Fruit fly (Drosophila melanogaster) whole organism, embryonic: ENCODE measurements around the gene iav.

Experiments
- Asciz ChIP-seq: fragments of 200-800 bp; sonication (Bioruptor generic); optimal IDR thresholded peaks from 2 replicates; lab custom pipeline; 2017; ENCODE audit warnings: missing biosample characterization, mild to moderate bottlenecking, missing genetic modification characterization, missing genetic modification reagents
- Atf-2 ChIP-seq: fragments of 200-800 bp; sonication (Bioruptor generic); optimal IDR thresholded peaks from 2 replicates; lab custom pipeline; 2016; ENCODE audit warnings: missing biosample characterization, missing genetic modification characterization
- Blimp-1 ChIP-seq: fragments of 200-800 bp; sonication (Bioruptor generic); optimal IDR thresholded peaks from 3 replicates; lab custom pipeline; 2018; ENCODE audit warnings: missing biosample characterization, missing genetic modification characterization, mild to moderate bottlenecking, moderate library complexity, missing genetic modification reagents
- CG10147 ChIP-seq: fragments of 200-800 bp; sonication (Bioruptor generic); optimal IDR thresholded peaks from 2 replicates; lab custom pipeline; 2019; ENCODE audit warnings: missing biosample characterization, mild to moderate bottlenecking, missing genetic modification characterization, moderate library complexity
- CG18599 ChIP-seq: fragments of 200-800 bp; sonication (Bioruptor generic); optimal IDR thresholded peaks from 3 replicates; lab custom pipeline; 2017; ENCODE audit warnings: missing biosample characterization, missing genetic modification characterization, mild to moderate bottlenecking, moderate library complexity, missing genetic modification reagents
- CG34422 ChIP-seq: fragments of 200-800 bp; sonication (Bioruptor generic); IDR thresholded peaks from 3 replicates; pipeline ENCODE4 v1.3.6; 2022; ENCODE audit warnings: missing biosample characterization, missing genetic modification characterization
- CG4820 ChIP-seq: fragments of 200-800 bp; sonication (Bioruptor generic); optimal IDR thresholded peaks from 3 replicates; lab custom pipeline; 2016; ENCODE audit warnings: missing biosample characterization, missing genetic modification characterization
- CG5245 ChIP-seq: fragments of 200-800 bp; sonication (Bioruptor generic); optimal IDR thresholded peaks from 3 replicates; lab custom pipeline; 2016; ENCODE audit warnings: missing biosample characterization, missing genetic modification characterization
- CG5953 ChIP-seq: fragments of 200-800 bp; sonication (Bioruptor generic); IDR thresholded peaks from 2 replicates; pipeline ENCODE4 v1.3.6; 2022; ENCODE audit warnings: missing biosample characterization, missing genetic modification characterization
- CG6689 ChIP-seq: fragments of 200-800 bp; sonication (Bioruptor generic); IDR thresholded peaks from 2 replicates; pipeline ENCODE4 v1.3.6; 2022; ENCODE audit warnings: missing biosample characterization, missing genetic modification characterization
- CG6765 ChIP-seq: fragments of 200-800 bp; sonication (Bioruptor generic); optimal IDR thresholded peaks from 3 replicates; lab custom pipeline; 2017; ENCODE audit warnings: missing biosample characterization, mild to moderate bottlenecking, missing genetic modification characterization
- CG8089 ChIP-seq: fragments of 200-800 bp; sonication (Bioruptor generic); optimal IDR thresholded peaks from 3 replicates; lab custom pipeline; 2016; ENCODE audit warnings: missing biosample characterization, missing genetic modification characterization
- CG8281 ChIP-seq: fragments of 200-800 bp; sonication (Bioruptor generic); optimal IDR thresholded peaks from 2 replicates; lab custom pipeline; 2018; ENCODE audit warnings: missing biosample characterization, mild to moderate bottlenecking, missing genetic modification characterization, moderate library complexity
- CG8290 ChIP-seq, 3 experiments: fragments of 200-800 bp; sonication (Bioruptor generic); optimal IDR thresholded peaks; 2 replicates each; lab custom pipeline; 2016 to 2019; ENCODE audit warnings: missing biosample characterization in 3 of 3, missing genetic modification characterization in 3 of 3, mild to moderate bottlenecking in 2 of 3, moderate library complexity in 1 of 3
- CG8924 ChIP-seq: fragments of 200-800 bp; optimal IDR thresholded peaks from 3 replicates; lab custom pipeline; 2019; ENCODE audit warnings: missing biosample characterization, mild to moderate bottlenecking, missing genetic modification characterization, moderate library complexity
- Camta ChIP-seq: fragments of 200-800 bp; sonication (Bioruptor generic); optimal IDR thresholded peaks from 2 replicates; lab custom pipeline; 2016; ENCODE audit warnings: missing biosample characterization, missing genetic modification characterization
- D19B ChIP-seq: fragments of 200-800 bp; sonication (Bioruptor generic); optimal IDR thresholded peaks from 2 replicates; lab custom pipeline; 2017; ENCODE audit warnings: missing biosample characterization, mild to moderate bottlenecking, missing genetic modification characterization
- Dad ChIP-seq: fragments of 200-800 bp; sonication (Bioruptor generic); optimal IDR thresholded peaks from 3 replicates; lab custom pipeline; 2016; ENCODE audit warnings: missing biosample characterization, missing genetic modification characterization
- Dfd ChIP-seq, 2 experiments: fragments of >200 bp; optimal IDR thresholded peaks; 2 replicates each; lab custom pipeline; 2017; ENCODE audit warnings: missing biosample characterization in 2 of 2, missing genetic modification characterization in 2 of 2
- Drgx ChIP-seq: fragments of 200-800 bp; sonication (Bioruptor generic); IDR thresholded peaks from 2 replicates; pipeline ENCODE4 v1.3.6; 2022; ENCODE audit warnings: missing biosample characterization, missing genetic modification characterization
- ERR ChIP-seq: fragments of 200-800 bp; sonication (Bioruptor generic); optimal IDR thresholded peaks from 2 replicates; lab custom pipeline; 2016; ENCODE audit warnings: missing biosample characterization, missing genetic modification characterization
- Ets97D ChIP-seq: fragments of 200-800 bp; sonication (Bioruptor generic); optimal IDR thresholded peaks from 3 replicates; lab custom pipeline; 2016; ENCODE audit warnings: missing biosample characterization, missing genetic modification characterization
- Hr78 ChIP-seq, 2 experiments: fragments of 200-800 bp in 1 of 2; fragments of >200 bp in 1 of 2; sonication (Bioruptor generic) in 1 of 2; optimal IDR thresholded peaks; 2 replicates each; lab custom pipeline; 2017 to 2019; ENCODE audit warnings: missing biosample characterization in 2 of 2, missing genetic modification characterization in 2 of 2, mild to moderate bottlenecking in 1 of 2, moderate library complexity in 1 of 2
- Lim3 ChIP-seq: fragments of 200-800 bp; sonication (Bioruptor generic); IDR thresholded peaks from 2 replicates; pipeline ENCODE4 v1.3.6; 2022; ENCODE audit warnings: missing biosample characterization, missing genetic modification characterization
- NFAT ChIP-seq: fragments of 200-800 bp; sonication (Bioruptor generic); IDR thresholded peaks from 2 replicates; pipeline ENCODE4 v1.3.6; 2022; ENCODE audit warnings: missing biosample characterization, missing genetic modification characterization
- NfI ChIP-seq: fragments of 200-800 bp; sonication (Bioruptor generic); optimal IDR thresholded peaks from 3 replicates; lab custom pipeline; 2018; ENCODE audit warnings: missing biosample characterization, mild to moderate bottlenecking, missing genetic modification characterization, moderate library complexity
- Poxn ChIP-seq: fragments of 200-800 bp; sonication (Bioruptor generic); IDR thresholded peaks from 2 replicates; pipeline ENCODE4 v1.3.6; 2022; ENCODE audit warnings: missing biosample characterization, missing genetic modification characterization
- Sin3A ChIP-seq: fragments of >200 bp; optimal IDR thresholded peaks from 2 replicates; lab custom pipeline; 2018
- Sry-β ChIP-seq: fragments of 200-800 bp; sonication (Bioruptor generic); optimal IDR thresholded peaks from 2 replicates; lab custom pipeline; 2018; ENCODE audit warnings: missing biosample characterization, mild to moderate bottlenecking, missing genetic modification characterization, moderate library complexity
- Tbp ChIP-seq: fragments of >200 bp; optimal IDR thresholded peaks from 2 replicates; lab custom pipeline; 2018; ENCODE audit warnings: missing biosample characterization, missing genetic modification characterization
- ato ChIP-seq: fragments of 200-800 bp; sonication (Bioruptor generic); IDR thresholded peaks from 2 replicates; pipeline ENCODE4 v1.3.6; 2022; ENCODE audit warnings: missing biosample characterization, missing genetic modification characterization; ENCODE audit not compliant: partially characterized antibody
- chinmo ChIP-seq: fragments of 200-800 bp; sonication (Bioruptor generic); IDR thresholded peaks from 4 replicates; pipeline ENCODE4 v1.3.6; 2022; ENCODE audit warnings: missing biosample characterization, missing genetic modification characterization; ENCODE audit not compliant: partially characterized antibody
- crp ChIP-seq, 2 experiments: fragments of 200-800 bp; sonication (Bioruptor generic); optimal IDR thresholded peaks; 2 replicates in 1 of 2; 3 replicates in 1 of 2; lab custom pipeline; 2017; ENCODE audit warnings: missing biosample characterization in 2 of 2, missing genetic modification characterization in 2 of 2, mild to moderate bottlenecking in 1 of 2, moderate library complexity in 1 of 2
- dmrt11E ChIP-seq: fragments of 200-800 bp; sonication (Bioruptor generic); optimal IDR thresholded peaks from 3 replicates; lab custom pipeline; 2018; ENCODE audit warnings: missing biosample characterization, mild to moderate bottlenecking, missing genetic modification characterization, moderate library complexity
- dmrt99B ChIP-seq: fragments of 200-800 bp; sonication (Bioruptor generic); optimal IDR thresholded peaks from 2 replicates; lab custom pipeline; 2018; ENCODE audit warnings: missing biosample characterization, mild to moderate bottlenecking, missing genetic modification characterization, moderate library complexity
- gsb-n ChIP-seq: fragments of 200-800 bp; sonication (Bioruptor generic); optimal IDR thresholded peaks from 3 replicates; lab custom pipeline; 2018; ENCODE audit warnings: missing biosample characterization, mild to moderate bottlenecking, missing genetic modification characterization
- ind ChIP-seq: fragments of 200-800 bp; sonication (Bioruptor generic); optimal IDR thresholded peaks from 3 replicates; lab custom pipeline; 2016; ENCODE audit warnings: missing biosample characterization, missing genetic modification characterization
- kah ChIP-seq: fragments of 200-800 bp; sonication (Bioruptor generic); optimal IDR thresholded peaks from 2 replicates; lab custom pipeline; 2018; ENCODE audit warnings: missing biosample characterization, mild to moderate bottlenecking, missing genetic modification characterization
- kni ChIP-seq: fragments of 200-800 bp; sonication (Bioruptor generic); optimal IDR thresholded peaks from 3 replicates; lab custom pipeline; 2017; ENCODE audit warnings: mild to moderate bottlenecking, missing biosample characterization, missing genetic modification reagents, missing genetic modification characterization
- lola ChIP-seq, 3 experiments: fragments of >200 bp in 2 of 3; fragments of 200-800 bp in 1 of 3; sonication (Bioruptor generic) in 1 of 3; optimal IDR thresholded peaks; 2 replicates each; lab custom pipeline; 2017 to 2019; ENCODE audit warnings: missing biosample characterization in 3 of 3, missing genetic modification characterization in 3 of 3, mild to moderate bottlenecking in 1 of 3, moderate library complexity in 1 of 3
- nerfin-1 ChIP-seq: fragments of 200-800 bp; sonication (Bioruptor generic); optimal IDR thresholded peaks from 3 replicates; lab custom pipeline; 2019; ENCODE audit warnings: missing biosample characterization, mild to moderate bottlenecking, missing genetic modification characterization, moderate library complexity
- nerfin-2 ChIP-seq: fragments of 200-800 bp; sonication (Bioruptor generic); IDR thresholded peaks from 2 replicates; pipeline ENCODE4 v1.3.6; 2022; ENCODE audit warnings: missing biosample characterization, missing genetic modification characterization; ENCODE audit not compliant: partially characterized antibody
- phol ChIP-seq: fragments of 200-800 bp; sonication (Bioruptor generic); optimal IDR thresholded peaks from 3 replicates; lab custom pipeline; 2018; ENCODE audit warnings: missing biosample characterization, mild to moderate bottlenecking, missing genetic modification characterization, moderate library complexity
- salm ChIP-seq: fragments of 200-800 bp; sonication (Bioruptor generic); optimal IDR thresholded peaks from 2 replicates; lab custom pipeline; 2018; ENCODE audit warnings: missing biosample characterization, mild to moderate bottlenecking, missing genetic modification characterization
- slbo ChIP-seq: fragments of 200-800 bp; sonication (Bioruptor generic); IDR thresholded peaks from 2 replicates; pipeline ENCODE4 v1.3.6; 2022; ENCODE audit warnings: missing biosample characterization, missing genetic modification characterization
- sug ChIP-seq: fragments of 200-800 bp; optimal IDR thresholded peaks from 2 replicates; lab custom pipeline; 2019; ENCODE audit warnings: missing biosample characterization, mild to moderate bottlenecking, missing genetic modification characterization, moderate library complexity
- tap ChIP-seq: fragments of 200-800 bp; optimal IDR thresholded peaks from 3 replicates; lab custom pipeline; 2019; ENCODE audit warnings: missing biosample characterization, mild to moderate bottlenecking, missing genetic modification characterization, moderate library complexity
- tup ChIP-seq: fragments of 200-800 bp; sonication (Bioruptor generic); optimal IDR thresholded peaks from 2 replicates; lab custom pipeline; 2016; ENCODE audit warnings: missing biosample characterization, mild to moderate bottlenecking, missing genetic modification characterization, moderate library complexity

iav gene

dm6 chrX:6856332-6856995, 42.7 kb downstream of the iav start (continued):
- TF ChIP-seq CG8281 (tag; lab: Kevin White, UChicago) (peak; percentile 17), slbo (GFP tag; lab: Robert Waterston, UW) (peak; percentile 82), Sin3A (lab: Kevin White, UChicago) (no peak), ind (GFP tag; lab: Kevin White, UChicago) (peak; percentile 65), Asciz (GFP tag; lab: Kevin White, UChicago) (peak; percentile 73), CG18599 (GFP tag; lab: Kevin White, UChicago) (peak; percentile 70), sug (peak; percentile 10), Dad (GFP tag; lab: Kevin White, UChicago) (no peak), nerfin-1 (tag; lab: Kevin White, UChicago) (peak; percentile 2), nerfin-2 (GFP tag; lab: Robert Waterston, UW) (no peak), CG34422 (peak; percentile 82), CG8924 (tag; lab: Kevin White, UChicago) (peak; percentile 71), chinmo (GFP tag; lab: Robert Waterston, UW) (no peak), Camta (GFP tag; lab: Kevin White, UChicago) (no peak), Hr78 (GFP tag; optimal IDR thresholded peaks at IDR 0.05; lab: Kevin White, UChicago) (no peak), Dfd (GFP tag; optimal IDR thresholded peaks at IDR 0.05; lab: Kevin White, UChicago) (no peak), gsb-n (tag; lab: Kevin White, UChicago) (peak; percentile 71), CG10147 (GFP tag; lab: Kevin White, UChicago) (peak; percentile 68), CG5953 (GFP tag; lab: Robert Waterston, UW) (peak; percentile 59), Ets97D (GFP tag; lab: Kevin White, UChicago) (no peak), Poxn (GFP tag; lab: Robert Waterston, UW) (peak; percentile 35; the same call in 1 of the 2 replicates), CG6689 (GFP tag; lab: Robert Waterston, UW) (peak; percentile 71), tap (tag; lab: Kevin White, UChicago) (peak; percentile 70), kah (GFP tag; lab: Kevin White, UChicago) (peak; percentile 29), NFAT (peak; percentile 38; the same call in 1 of the 2 replicates), D19B (GFP tag; lab: Kevin White, UChicago) (peak; percentile 55), dmrt99B (tag; lab: Kevin White, UChicago) (peak; percentile 85), NfI (GFP tag; lab: Kevin White, UChicago) (peak; percentile 71), tup (GFP tag; lab: Kevin White, UChicago) (no peak), CG8089 (GFP tag; lab: Kevin White, UChicago) (no peak), Drgx (GFP tag; lab: Robert Waterston, UW) (peak; percentile 70), CG4820 (GFP tag; lab: Kevin White, UChicago) (peak; percentile 30), ERR (GFP tag; lab: Kevin White, UChicago) (no peak), Blimp-1 (GFP tag; lab: Kevin White, UChicago) (peak; percentile 72), Atf-2 (no peak), salm (peak; percentile 43), Sry-β (GFP tag; lab: Kevin White, UChicago) (no peak), Lim3 (GFP tag; lab: Robert Waterston, UW) (0 out of 2 replicates have a peak, but pooled peaks have one; percentile 9), lola (GFP tag; optimal IDR thresholded peaks at IDR 0.05; lab: Kevin White, UChicago) (peak in 2 of 3 experiments; percentile 1 to 16), ato (GFP tag; lab: Robert Waterston, UW) (no peak), CG8290 (GFP tag; optimal IDR thresholded peaks at IDR 0.05; lab: Kevin White, UChicago) (no peak), CG8290 (tag; optimal IDR thresholded peaks at IDR 0.05; lab: Kevin White, UChicago) (peak in 1 of 2 experiments; percentile 48), dmrt11E (tag; lab: Kevin White, UChicago) (peak; percentile 34), phol (peak; percentile 77), CG6765 (GFP tag; lab: Kevin White, UChicago) (no peak), Tbp (no peak), kni (no peak), crp (GFP tag; optimal IDR thresholded peaks at IDR 0.05; lab: Kevin White, UChicago) (no peak), CG5245 (GFP tag; lab: Kevin White, UChicago) (peak; percentile 30)
